Worm (Caenorhabditis elegans) whole organism, late embryonic: ENCODE results near the gene Y22F5A.11.

Experiments
- C38D4.7 ChIP-seq: fragments of 200-800 bp; sonication (Bioruptor generic); optimal IDR thresholded peaks from 2 replicates; lab custom pipeline; 2018; ENCODE audit warnings: mild to moderate bottlenecking, missing genetic modification characterization, moderate library complexity, missing compliant biosample characterization
- F13H6.1 ChIP-seq: sonication (generic microtip); optimal IDR thresholded peaks from 2 replicates; lab custom pipeline; 2016; ENCODE audit warnings: missing genetic modification characterization, missing compliant biosample characterization
- K09A11.1 ChIP-seq: sonication (generic microtip); optimal IDR thresholded peaks from 2 replicates; lab custom pipeline; 2017; ENCODE audit warnings: antibody characterized with exemption, mild to moderate bottlenecking, missing genetic modification characterization, missing compliant biosample characterization; ENCODE audit not compliant: insufficient read depth
- T23F11.4 ChIP-seq: fragments of 200-800 bp; sonication (Bioruptor generic); optimal IDR thresholded peaks from 2 replicates; lab custom pipeline; 2018; ENCODE audit warnings: mild to moderate bottlenecking, missing genetic modification characterization, missing compliant biosample characterization
- dve-1 ChIP-seq: sonication (generic microtip); optimal IDR thresholded peaks from 2 replicates; lab custom pipeline; 2017; ENCODE audit warnings: antibody characterized with exemption, mild to moderate bottlenecking, missing genetic modification characterization, missing compliant biosample characterization
- pag-3 ChIP-seq: sonication (generic microtip); optimal IDR thresholded peaks from 2 replicates; lab custom pipeline; 2016; ENCODE audit warnings: missing compliant biosample characterization, missing genetic modification characterization, borderline replicate concordance
- pha-4 ChIP-seq: fragments of 150-350 bp; optimal IDR thresholded peaks from 2 replicates; lab custom pipeline; 2018; ENCODE audit warnings: missing biosample characterization, missing genetic modification reagents, missing genetic modification characterization
- pqm-1 ChIP-seq: sonication (generic microtip); optimal IDR thresholded peaks from 2 replicates; lab custom pipeline; 2016; ENCODE audit warnings: missing genetic modification characterization, missing compliant biosample characterization
- sdc-2 ChIP-seq: sonication (generic microtip); optimal IDR thresholded peaks from 2 replicates; lab custom pipeline; 2016; ENCODE audit warnings: missing genotype, missing genetic modification characterization, missing compliant biosample characterization
- unc-86 ChIP-seq: sonication (generic microtip); optimal IDR thresholded peaks from 2 replicates; lab custom pipeline; 2016; ENCODE audit warnings: missing genetic modification characterization, missing compliant biosample characterization

DNA sequence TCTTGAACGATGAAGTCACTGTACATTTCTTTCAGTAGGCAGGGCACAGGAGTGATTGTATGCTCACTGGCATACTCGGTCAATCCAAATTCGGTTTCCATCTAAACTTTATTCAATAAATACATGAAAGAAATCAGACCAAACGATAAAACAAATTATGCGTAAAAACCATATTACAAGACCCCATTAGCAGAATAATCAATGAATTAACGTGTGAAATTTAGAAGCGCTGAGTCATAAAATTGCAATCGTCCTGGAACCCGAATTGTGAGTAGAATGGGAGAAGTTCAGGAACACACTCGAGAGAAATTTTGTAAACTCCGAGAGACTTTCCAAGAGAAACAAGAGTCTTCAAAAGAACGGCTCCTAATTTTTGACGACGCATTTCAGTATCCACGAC lies 44.0 kb upstream of the Y22F5A.11 start, which contains the start of gene B0024.11:
- TF ChIP-seq sdc-2 (tag; lab: Kevin White, UChicago) (no peak), dve-1 (tag; lab: Kevin White, UChicago) (no peak), K09A11.1 (tag; lab: Kevin White, UChicago) (no peak), pha-4 (tag; lab: Kevin White, UChicago) (no peak), C38D4.7 (no peak), pqm-1 (tag; lab: Kevin White, UChicago) (no peak), unc-86 (no peak), pag-3 (tag; lab: Kevin White, UChicago) (no peak), T23F11.4 (GFP tag; lab: Kevin White, UChicago) (no peak), F13H6.1 (tag; lab: Kevin White, UChicago) (no peak)
